Worm (Caenorhabditis elegans): ENCODE measurements around the gene spas-1.

DNA sequence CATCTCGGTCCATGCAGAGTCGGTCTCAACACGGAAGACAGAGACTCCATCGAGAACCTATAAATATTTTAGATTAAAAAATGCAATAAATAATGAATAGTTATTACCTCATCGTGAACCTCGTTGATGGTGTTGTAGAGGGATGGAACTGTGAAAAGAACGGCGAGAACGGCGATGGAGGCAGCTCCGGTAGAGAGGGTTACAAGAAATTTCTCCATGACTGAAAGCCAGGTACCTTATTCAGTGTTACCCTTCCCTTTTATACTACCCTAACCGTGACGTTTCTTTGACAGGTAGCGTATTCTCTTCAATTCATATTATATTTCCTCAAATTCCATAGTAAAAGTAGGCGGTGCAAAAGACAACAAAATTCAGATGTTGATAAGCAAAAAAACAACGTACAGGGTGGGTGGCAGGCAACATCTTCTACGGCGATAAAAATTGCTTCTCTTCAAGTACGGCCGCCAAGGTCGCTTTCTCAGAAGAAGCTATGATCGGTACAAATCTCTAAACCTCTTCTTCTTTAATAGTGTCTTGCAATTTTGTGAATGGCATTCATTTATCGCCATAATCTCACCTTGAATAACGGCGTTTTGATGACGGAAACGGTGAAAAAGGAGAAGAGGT is 10.4 kb upstream of the spas-1 start, which contains the start of gene col-10:
- TF ChIP-seq him-1 (tag; optimal IDR thresholded peaks at IDR 0.05): no peak
- TF ChIP-seq dao-5 (tag; optimal IDR thresholded peaks at IDR 0.05): no peak
- no peak for TF ChIP-seq W03F9.2 (tag; optimal IDR thresholded peaks at IDR 0.05)
